Fruit fly (Drosophila melanogaster) whole organism, embryonic: ENCODE results near the gene CG18596.

Source experiments
- ATbp ChIP-seq: fragments of 200-800 bp; sonication (Bioruptor generic); optimal IDR thresholded peaks from 2 replicates; lab custom pipeline; 2017; ENCODE audit warnings: missing biosample characterization, mild to moderate bottlenecking, missing genetic modification characterization, missing genetic modification reagents
- Abd-B ChIP-seq: fragments of 200-800 bp; sonication (Bioruptor generic); optimal IDR thresholded peaks from 2 replicates; lab custom pipeline; 2018; ENCODE audit warnings: missing biosample characterization, mild to moderate bottlenecking, missing genetic modification characterization, moderate library complexity
- B-H2 ChIP-seq: fragments of 200-800 bp; sonication (Bioruptor generic); optimal IDR thresholded peaks from 2 replicates; lab custom pipeline; 2018; ENCODE audit warnings: missing biosample characterization, mild to moderate bottlenecking, missing genetic modification characterization
- BEAF-32 ChIP-seq: fragments of 200-800 bp; sonication (Bioruptor generic); optimal IDR thresholded peaks from 3 replicates; lab custom pipeline; 2017; ENCODE audit warnings: missing biosample characterization, missing genetic modification characterization, mild to moderate bottlenecking, moderate library complexity, missing genetic modification reagents
- BtbVII ChIP-seq: fragments of 200-800 bp; sonication (Bioruptor generic); optimal IDR thresholded peaks from 3 replicates; lab custom pipeline; 2017; ENCODE audit warnings: missing biosample characterization, mild to moderate bottlenecking, missing genetic modification characterization
- CG10274 ChIP-seq: fragments of 200-800 bp; sonication (Bioruptor generic); optimal IDR thresholded peaks from 3 replicates; lab custom pipeline; 2017; ENCODE audit warnings: missing biosample characterization, mild to moderate bottlenecking, missing genetic modification characterization
- CG10462 ChIP-seq: fragments of 200-800 bp; sonication (Bioruptor generic); optimal IDR thresholded peaks from 2 replicates; lab custom pipeline; 2016; ENCODE audit warnings: missing biosample characterization, missing genetic modification characterization
- CG11085 ChIP-seq: fragments of 200-800 bp; sonication (Bioruptor generic); IDR thresholded peaks from 2 replicates; pipeline ENCODE4 v1.3.6; 2022; ENCODE audit warnings: missing biosample characterization, missing genetic modification characterization
- CG11504 ChIP-seq: fragments of 200-800 bp; sonication (Bioruptor generic); optimal IDR thresholded peaks from 3 replicates; lab custom pipeline; 2019; ENCODE audit warnings: missing biosample characterization, mild to moderate bottlenecking, missing genetic modification characterization, moderate library complexity
- CG12155 ChIP-seq: fragments of 200-800 bp; sonication (Bioruptor generic); optimal IDR thresholded peaks from 3 replicates; lab custom pipeline; 2016; ENCODE audit warnings: missing biosample characterization, missing genetic modification characterization
- CG12299 ChIP-seq: fragments of 200-800 bp; sonication (Bioruptor generic); optimal IDR thresholded peaks from 2 replicates; lab custom pipeline; 2018; ENCODE audit warnings: missing biosample characterization, mild to moderate bottlenecking, missing genetic modification characterization
- CG13287 ChIP-seq: fragments of 200-800 bp; sonication (Bioruptor generic); IDR thresholded peaks from 2 replicates; pipeline ENCODE4 v1.3.6; 2022; ENCODE audit warnings: missing biosample characterization, missing genetic modification characterization; ENCODE audit not compliant: partially characterized antibody
- CG14965 ChIP-seq: fragments of 200-800 bp; sonication (Bioruptor generic); optimal IDR thresholded peaks from 2 replicates; lab custom pipeline; 2016; ENCODE audit warnings: missing biosample characterization, missing genetic modification characterization, borderline replicate concordance
- CG16813 ChIP-seq: fragments of 200-800 bp; sonication (Bioruptor generic); IDR thresholded peaks from 3 replicates; pipeline ENCODE4 v1.3.6; 2022; ENCODE audit warnings: missing biosample characterization, missing genetic modification characterization; ENCODE audit not compliant: partially characterized antibody
- CG16815 ChIP-seq: fragments of 200-800 bp; sonication (Bioruptor generic); optimal IDR thresholded peaks from 3 replicates; lab custom pipeline; 2017; ENCODE audit warnings: missing biosample characterization, mild to moderate bottlenecking, missing genetic modification characterization
- CG2712 ChIP-seq: fragments of 200-800 bp; optimal IDR thresholded peaks from 3 replicates; lab custom pipeline; 2019; ENCODE audit warnings: missing biosample characterization, mild to moderate bottlenecking, missing genetic modification characterization, moderate library complexity
- CG3163 ChIP-seq: fragments of 200-800 bp; sonication (Bioruptor generic); optimal IDR thresholded peaks from 3 replicates; lab custom pipeline; 2016; ENCODE audit warnings: missing biosample characterization, missing genetic modification characterization
- CG34224 ChIP-seq: fragments of 200-800 bp; sonication (Bioruptor generic); IDR thresholded peaks from 3 replicates; pipeline ENCODE4 v1.3.6; 2022; ENCODE audit warnings: missing biosample characterization, missing genetic modification characterization; ENCODE audit not compliant: partially characterized antibody
- CG4282 ChIP-seq: fragments of 200-800 bp; sonication (Bioruptor generic); optimal IDR thresholded peaks from 2 replicates; lab custom pipeline; 2016; ENCODE audit warnings: missing biosample characterization, missing genetic modification characterization
- CG4360 ChIP-seq: fragments of 200-800 bp; sonication (Bioruptor generic); IDR thresholded peaks from 2 replicates; pipeline ENCODE4 v1.3.6; 2022; ENCODE audit warnings: missing biosample characterization, missing genetic modification characterization
- CG4707 ChIP-seq: fragments of 200-800 bp; sonication (Bioruptor generic); optimal IDR thresholded peaks from 2 replicates; lab custom pipeline; 2018; ENCODE audit warnings: missing biosample characterization, mild to moderate bottlenecking, missing genetic modification characterization, moderate library complexity
- CG7357 ChIP-seq: fragments of 200-800 bp; sonication (Bioruptor generic); IDR thresholded peaks from 3 replicates; pipeline ENCODE4 v1.3.6; 2022; ENCODE audit warnings: missing biosample characterization, missing genetic modification characterization
- CG9437 ChIP-seq: fragments of 200-800 bp; sonication (Bioruptor generic); optimal IDR thresholded peaks from 2 replicates; lab custom pipeline; 2018; ENCODE audit warnings: missing biosample characterization, mild to moderate bottlenecking, missing genetic modification characterization
- Dll ChIP-seq: fragments of 200-800 bp; sonication (Bioruptor generic); IDR thresholded peaks from 4 replicates; pipeline ENCODE4 v1.3.6; 2022; ENCODE audit warnings: missing biosample characterization, missing genetic modification characterization; ENCODE audit not compliant: partially characterized antibody
- Dp ChIP-seq: fragments of 200-800 bp; sonication (Bioruptor generic); optimal IDR thresholded peaks from 2 replicates; lab custom pipeline; 2018; ENCODE audit warnings: missing biosample characterization, mild to moderate bottlenecking, missing genetic modification characterization, moderate library complexity
- E2f2 ChIP-seq: fragments of 200-800 bp; sonication (Bioruptor generic); IDR thresholded peaks from 2 replicates; pipeline ENCODE4 v1.3.6; 2022; ENCODE audit warnings: missing biosample characterization, missing genetic modification characterization
- GATAe ChIP-seq: fragments of 200-800 bp; sonication (Bioruptor generic); conservative IDR thresholded peaks from 2 replicates; pipeline ENCODE4 v1.3.6; 2022; ENCODE audit warnings: missing biosample characterization, missing genetic modification characterization
- Myb ChIP-seq: fragments of 200-800 bp; sonication (Bioruptor generic); optimal IDR thresholded peaks from 2 replicates; lab custom pipeline; 2016; ENCODE audit warnings: missing biosample characterization, missing genetic modification characterization
- NFAT ChIP-seq: fragments of 200-800 bp; sonication (Bioruptor generic); IDR thresholded peaks from 2 replicates; pipeline ENCODE4 v1.3.6; 2022; ENCODE audit warnings: missing biosample characterization, missing genetic modification characterization
- Pdp1 ChIP-seq, 2 experiments: fragments of 200-800 bp; sonication (Bioruptor generic); optimal IDR thresholded peaks; 3 replicates each; lab custom pipeline; 2016; ENCODE audit warnings: missing biosample characterization in 2 of 2, missing genetic modification characterization in 2 of 2, mild to moderate bottlenecking in 1 of 2, moderate library complexity in 1 of 2
- Poxn ChIP-seq: fragments of 200-800 bp; sonication (Bioruptor generic); IDR thresholded peaks from 2 replicates; pipeline ENCODE4 v1.3.6; 2022; ENCODE audit warnings: missing biosample characterization, missing genetic modification characterization
- Scr ChIP-seq: fragments of 200-800 bp; sonication (Bioruptor generic); IDR thresholded peaks from 2 replicates; pipeline ENCODE4 v1.3.6; 2022; ENCODE audit warnings: missing biosample characterization, missing genetic modification characterization; ENCODE audit not compliant: partially characterized antibody
- Side ChIP-seq: fragments of 200-800 bp; sonication (Bioruptor generic); optimal IDR thresholded peaks from 2 replicates; lab custom pipeline; 2016; ENCODE audit warnings: missing biosample characterization, missing genetic modification characterization
- Sox100B ChIP-seq: fragments of 200-800 bp; sonication (Bioruptor generic); optimal IDR thresholded peaks from 3 replicates; lab custom pipeline; 2018; ENCODE audit warnings: missing biosample characterization, mild to moderate bottlenecking, missing genetic modification characterization
- Sry-δ ChIP-seq: fragments of 200-800 bp; sonication (Bioruptor generic); optimal IDR thresholded peaks from 2 replicates; lab custom pipeline; 2016; ENCODE audit warnings: missing biosample characterization, missing genetic modification characterization
- Usf ChIP-seq: fragments of 200-800 bp; sonication (Bioruptor generic); optimal IDR thresholded peaks from 2 replicates; lab custom pipeline; 2017; ENCODE audit warnings: missing genotype, missing biosample characterization, missing genetic modification characterization
- abd-A ChIP-seq: fragments of 200-800 bp; sonication (Bioruptor generic); optimal IDR thresholded peaks from 3 replicates; lab custom pipeline; 2019; ENCODE audit warnings: missing biosample characterization, mild to moderate bottlenecking, missing genetic modification characterization, moderate library complexity
- crc ChIP-seq: fragments of 200-800 bp; sonication (Bioruptor generic); optimal IDR thresholded peaks from 2 replicates; lab custom pipeline; 2016; ENCODE audit warnings: missing biosample characterization, missing genetic modification characterization
- dysf ChIP-seq: fragments of 200-800 bp; sonication (Bioruptor generic); IDR thresholded peaks from 3 replicates; pipeline ENCODE4 v1.3.6; 2022; ENCODE audit warnings: missing biosample characterization, missing genetic modification characterization
- gt ChIP-seq: fragments of 200-800 bp; sonication (Bioruptor generic); IDR thresholded peaks from 2 replicates; pipeline ENCODE4 v1.3.6; 2022; ENCODE audit warnings: missing biosample characterization, missing genetic modification characterization
- hbn ChIP-seq: fragments of 200-800 bp; sonication (Bioruptor generic); IDR thresholded peaks from 2 replicates; pipeline ENCODE4 v1.3.6; 2022; ENCODE audit warnings: missing biosample characterization, missing genetic modification characterization; ENCODE audit not compliant: partially characterized antibody
- insv ChIP-seq, 2 experiments: fragments of 200-800 bp; sonication (Bioruptor generic); optimal IDR thresholded peaks; 3 replicates each; lab custom pipeline; 2016 to 2018; ENCODE audit warnings: missing biosample characterization in 2 of 2, missing genetic modification characterization in 2 of 2
- luna ChIP-seq: fragments of 200-800 bp; sonication (Bioruptor generic); optimal IDR thresholded peaks from 2 replicates; lab custom pipeline; 2016; ENCODE audit warnings: missing biosample characterization, missing genetic modification characterization
- nmo ChIP-seq: fragments of 200-800 bp; sonication (Bioruptor generic); optimal IDR thresholded peaks from 2 replicates; lab custom pipeline; 2018; ENCODE audit warnings: missing biosample characterization, mild to moderate bottlenecking, missing genetic modification characterization, moderate library complexity
- org-1 ChIP-seq: fragments of 200-800 bp; sonication (Bioruptor generic); optimal IDR thresholded peaks from 2 replicates; lab custom pipeline; 2017; ENCODE audit warnings: missing biosample characterization, missing genetic modification characterization
- otp ChIP-seq: fragments of 200-800 bp; sonication (Bioruptor generic); IDR thresholded peaks from 3 replicates; pipeline ENCODE4, ENCODE4 v1.3.6; 2022; ENCODE audit warnings: missing biosample characterization, missing genetic modification characterization
- sisA ChIP-seq: fragments of 200-800 bp; sonication (Bioruptor generic); IDR thresholded peaks from 2 replicates; pipeline ENCODE4 v1.3.6; 2022; ENCODE audit warnings: missing biosample characterization, missing genetic modification characterization
- slou ChIP-seq: fragments of 200-800 bp; sonication (Bioruptor generic); optimal IDR thresholded peaks from 3 replicates; lab custom pipeline; 2016; ENCODE audit warnings: missing biosample characterization, missing genetic modification characterization
- toy ChIP-seq: fragments of 200-800 bp; sonication (Bioruptor generic); IDR thresholded peaks from 2 replicates; pipeline ENCODE4 v1.3.6; 2022; ENCODE audit warnings: missing biosample characterization, missing genetic modification characterization

The CG18596 gene

dm6 chr3R:22424602-22425190 is 49.0 kb downstream of the CG18596 start, which contains the start of gene pinta:
Gene pinta (minus strand): TSS chr3R:22424929.
- no peak for TF ChIP-seq CG4707 (GFP tag; lab: Kevin White, UChicago)
- TF ChIP-seq Sox100B: no peak
- 0 out of 2 replicates have a peak, but pooled peaks have one; percentile 13 for TF ChIP-seq hbn (GFP tag; lab: Robert Waterston, UW)
- TF ChIP-seq B-H2 (GFP tag; lab: Kevin White, UChicago): no peak
- TF ChIP-seq CG12155 (GFP tag; lab: Kevin White, UChicago): peak; percentile 91
- 0 out of 3 replicates have a peak, but pooled peaks have one; percentile 22 for TF ChIP-seq CG16813 (GFP tag; lab: Robert Waterston, UW)
- TF ChIP-seq Poxn: no peak
- peak; percentile 37 for TF ChIP-seq BEAF-32
- no peak for TF ChIP-seq CG7357 (GFP tag; lab: Robert Waterston, UW)
- no peak for TF ChIP-seq nmo
- TF ChIP-seq Usf: no peak
- TF ChIP-seq Pdp1 (GFP tag; optimal IDR thresholded peaks at IDR 0.05; lab: Kevin White, UChicago): peak in 1 of 2 experiments; percentile 91
- TF ChIP-seq sisA: no peak
- TF ChIP-seq CG12299 (tag; lab: Kevin White, UChicago): no peak
- no peak for TF ChIP-seq ATbp
- no peak for TF ChIP-seq CG2712 (tag; lab: Kevin White, UChicago)
- TF ChIP-seq gt: no peak
- TF ChIP-seq GATAe (GFP tag; lab: Robert Waterston, UW): no peak
- TF ChIP-seq CG3163: no peak
- no peak for TF ChIP-seq CG10462 (GFP tag; lab: Kevin White, UChicago)
- no peak for TF ChIP-seq CG34224 (GFP tag; lab: Robert Waterston, UW)
- peak; percentile 31; the same call in 1 of the 2 replicates for TF ChIP-seq Scr (GFP tag; lab: Robert Waterston, UW)
- peak; percentile 59 for TF ChIP-seq Sry-δ
- no peak for TF ChIP-seq slou (GFP tag; lab: Kevin White, UChicago)
- TF ChIP-seq toy (GFP tag; lab: Robert Waterston, UW): no peak
- no peak for TF ChIP-seq CG14965 (GFP tag; lab: Kevin White, UChicago)
- no peak for TF ChIP-seq Side (GFP tag; lab: Kevin White, UChicago)
- peak; percentile 27; the same call in 1 of the 2 replicates for TF ChIP-seq CG4360
- TF ChIP-seq CG11504 (tag; lab: Kevin White, UChicago): peak; percentile 93
- no peak for TF ChIP-seq org-1 (GFP tag; lab: Kevin White, UChicago)
- TF ChIP-seq CG9437 (GFP tag; lab: Kevin White, UChicago): peak; percentile 91
- no peak for TF ChIP-seq luna
- TF ChIP-seq abd-A (tag; lab: Kevin White, UChicago): no peak
- TF ChIP-seq CG11085: no peak
- no peak for TF ChIP-seq NFAT
- peak; percentile 21 for TF ChIP-seq Dp (GFP tag; lab: Kevin White, UChicago)
- peak; percentile 20 for TF ChIP-seq E2f2
- no peak for TF ChIP-seq CG4282 (GFP tag; lab: Kevin White, UChicago)
- TF ChIP-seq otp: 0 out of 3 replicates have a peak, but pooled peaks have one; percentile 2
- TF ChIP-seq insv (GFP tag; optimal IDR thresholded peaks at IDR 0.05; lab: Kevin White, UChicago): no peak
- TF ChIP-seq dysf: no peak
- 0 out of 4 replicates have a peak, but pooled peaks have one; percentile 29 for TF ChIP-seq Dll
- no peak for TF ChIP-seq CG10274
- no peak for TF ChIP-seq BtbVII (GFP tag; lab: Kevin White, UChicago)
- TF ChIP-seq crc (GFP tag; lab: Kevin White, UChicago): no peak
- peak; percentile 54 for TF ChIP-seq CG13287
- peak; percentile 44 for TF ChIP-seq Myb (GFP tag; lab: Kevin White, UChicago)
- no peak for TF ChIP-seq Abd-B (GFP tag; lab: Kevin White, UChicago)
- TF ChIP-seq CG16815 (GFP tag; lab: Kevin White, UChicago): no peak
